Worm (Caenorhabditis elegans) whole organism, young adult: ENCODE results near the gene Y105C5A.26.

Experiments used
- B0261.1 ChIP-seq: sonication (generic microtip); optimal IDR thresholded peaks from 2 replicates; lab custom pipeline; 2016; ENCODE audit warnings: mild to moderate bottlenecking, missing genetic modification characterization, moderate library complexity, missing compliant biosample characterization
- D2030.7 ChIP-seq: fragments of 200-800 bp; sonication (Bioruptor generic); IDR thresholded peaks from 2 replicates; pipeline ENCODE4 v1.3.6; 2022; ENCODE audit warnings: missing genetic modification reagents, missing genetic modification characterization, missing compliant biosample characterization
- F23B12.7 ChIP-seq: sonication (generic microtip); optimal IDR thresholded peaks from 2 replicates; lab custom pipeline; 2017; ENCODE audit warnings: missing genetic modification characterization, mild to moderate bottlenecking, missing compliant biosample characterization, antibody characterized with exemption, moderate library complexity; ENCODE audit not compliant: insufficient read depth
- F33H1.4 ChIP-seq: fragments of 200-800 bp; sonication (Bioruptor generic); IDR thresholded peaks from 2 replicates; pipeline ENCODE4 v1.3.6; 2022; ENCODE audit warnings: missing genetic modification reagents, missing genetic modification characterization, missing compliant biosample characterization
- F49E8.2 ChIP-seq: sonication (generic microtip); optimal IDR thresholded peaks from 3 replicates; lab custom pipeline; 2017; ENCODE audit warnings: missing genetic modification characterization, mild to moderate bottlenecking, missing compliant biosample characterization, antibody characterized with exemption, moderate library complexity; ENCODE audit not compliant: insufficient read depth
- F52B5.7 ChIP-seq: sonication (generic microtip); optimal IDR thresholded peaks from 2 replicates; lab custom pipeline; 2016; ENCODE audit warnings: mild to moderate bottlenecking, missing genetic modification characterization, missing compliant biosample characterization
- K11D2.4 ChIP-seq: fragments of 200-800 bp; sonication (Bioruptor generic); IDR thresholded peaks from 2 replicates; pipeline ENCODE4 v1.3.6; 2022; ENCODE audit warnings: missing genetic modification reagents, missing genetic modification characterization, missing compliant biosample characterization
- K12H6.12 ChIP-seq: fragments of 200-800 bp; sonication (Bioruptor generic); optimal IDR thresholded peaks from 2 replicates; lab custom pipeline; 2018; ENCODE audit warnings: mild to moderate bottlenecking, missing genetic modification characterization, missing compliant biosample characterization
- T07F8.4 ChIP-seq: sonication (generic microtip); optimal IDR thresholded peaks from 2 replicates; lab custom pipeline; 2016; ENCODE audit warnings: mild to moderate bottlenecking, missing genetic modification characterization, moderate library complexity, missing compliant biosample characterization
- Y95B8A.8 ChIP-seq: fragments of 200-800 bp; sonication (Bioruptor generic); IDR thresholded peaks from 2 replicates; pipeline ENCODE4 v1.3.6; 2022; ENCODE audit warnings: missing genetic modification reagents, missing genetic modification characterization, missing compliant biosample characterization
- ZK185.1 ChIP-seq: sonication (generic microtip); optimal IDR thresholded peaks from 2 replicates; lab custom pipeline; 2016; ENCODE audit warnings: mild to moderate bottlenecking, missing genetic modification characterization, missing compliant biosample characterization; ENCODE audit not compliant: poor library complexity, severe bottlenecking
- ama-1 ChIP-seq, 3 experiments: fragments of 150-350 bp in 1 of 3; sonication (generic microtip) in 2 of 3; optimal IDR thresholded peaks; 2 replicates each; lab custom pipeline; 2014 to 2018; ENCODE audit warnings: missing biosample characterization in 2 of 3, missing genetic modification characterization in 2 of 3, missing genetic modification reagents in 2 of 3
- attf-5 ChIP-seq: fragments of 200-800 bp; sonication (Bioruptor generic); optimal IDR thresholded peaks from 2 replicates; lab custom pipeline; 2018; ENCODE audit warnings: mild to moderate bottlenecking, missing genetic modification characterization, missing compliant biosample characterization
- attf-6 ChIP-seq: fragments of 200-800 bp; sonication (Bioruptor generic); IDR thresholded peaks from 2 replicates; pipeline ENCODE4 v1.3.6; 2022; ENCODE audit warnings: missing genetic modification reagents, missing genetic modification characterization, missing compliant biosample characterization
- bed-2 ChIP-seq: fragments of 200-800 bp; sonication (Bioruptor generic); IDR thresholded peaks from 2 replicates; pipeline ENCODE4 v1.3.6; 2022; ENCODE audit warnings: missing genetic modification reagents, missing genetic modification characterization, missing compliant biosample characterization
- cebp-1 ChIP-seq, 2 experiments: fragments of 200-800 bp in 1 of 2; sonication (Bioruptor generic) in 1 of 2; sonication (generic microtip) in 1 of 2; IDR thresholded peaks in 1 of 2; optimal IDR thresholded peaks in 1 of 2; 2 replicates each; pipeline versions ENCODE4 v1.3.6 to Lab custom; 2017 to 2022; ENCODE audit warnings: missing compliant biosample characterization in 2 of 2, missing genetic modification characterization in 2 of 2, mild to moderate bottlenecking in 1 of 2, missing genetic modification reagents in 1 of 2, moderate library complexity in 1 of 2
- ceh-27 ChIP-seq: fragments of 200-800 bp; sonication (Bioruptor generic); optimal IDR thresholded peaks from 2 replicates; lab custom pipeline; 2018; ENCODE audit warnings: mild to moderate bottlenecking, missing genetic modification characterization, moderate library complexity, missing compliant biosample characterization
- ceh-40 ChIP-seq: fragments of 200-800 bp; sonication (Bioruptor generic); IDR thresholded peaks from 2 replicates; pipeline ENCODE4 v1.3.6; 2022; ENCODE audit warnings: missing genetic modification characterization, missing compliant biosample characterization
- chd-7 ChIP-seq: sonication (generic microtip); optimal IDR thresholded peaks from 2 replicates; lab custom pipeline; 2016; ENCODE audit warnings: mild to moderate bottlenecking, missing genetic modification characterization, moderate library complexity, missing compliant biosample characterization
- die-1 ChIP-seq: sonication (generic microtip); optimal IDR thresholded peaks from 2 replicates; lab custom pipeline; 2016; ENCODE audit warnings: missing genotype, mild to moderate bottlenecking, missing genetic modification characterization, missing compliant biosample characterization
- dpl-1 ChIP-seq: fragments of 150-350 bp; optimal IDR thresholded peaks from 2 replicates; lab custom pipeline; 2014; ENCODE audit warnings: missing biosample characterization, missing genetic modification reagents, missing genetic modification characterization
- egl-44 ChIP-seq: fragments of 200-800 bp; sonication (Bioruptor generic); IDR thresholded peaks from 2 replicates; pipeline ENCODE4 v1.3.6; 2022; ENCODE audit warnings: missing genetic modification reagents, missing genetic modification characterization, missing compliant biosample characterization
- egrh-3 ChIP-seq: fragments of 200-800 bp; sonication (Bioruptor generic); IDR thresholded peaks from 2 replicates; pipeline ENCODE4 v1.3.6; 2022; ENCODE audit warnings: missing genetic modification reagents, missing genetic modification characterization, missing compliant biosample characterization
- him-1 ChIP-seq: sonication (generic microtip); optimal IDR thresholded peaks from 2 replicates; lab custom pipeline; 2016; ENCODE audit warnings: missing genotype, missing genetic modification reagents, missing genetic modification characterization, missing compliant biosample characterization
- hlh-12 ChIP-seq: sonication (generic microtip); optimal IDR thresholded peaks from 2 replicates; lab custom pipeline; 2016; ENCODE audit warnings: missing genetic modification characterization, missing compliant biosample characterization
- hmg-1.2 ChIP-seq: fragments of 200-800 bp; sonication (Bioruptor generic); IDR thresholded peaks from 2 replicates; pipeline ENCODE4 v1.3.6; 2022; ENCODE audit warnings: missing genetic modification reagents, missing genetic modification characterization, missing compliant biosample characterization
- let-526 ChIP-seq: fragments of 200-800 bp; sonication (Bioruptor generic); IDR thresholded peaks from 2 replicates; pipeline ENCODE4 v1.3.6; 2022; ENCODE audit warnings: missing genetic modification reagents, missing genetic modification characterization, missing compliant biosample characterization
- let-607 ChIP-seq, 2 experiments: fragments of 200-800 bp in 1 of 2; sonication (Bioruptor generic) in 1 of 2; sonication (generic microtip) in 1 of 2; optimal IDR thresholded peaks; 2 replicates each; lab custom pipeline; 2016 to 2018; ENCODE audit warnings: mild to moderate bottlenecking in 2 of 2, missing compliant biosample characterization in 2 of 2, missing genetic modification characterization in 2 of 2, moderate library complexity in 2 of 2, missing genotype in 1 of 2
- lin-35 ChIP-seq, 3 experiments: fragments of 150-350 bp in 2 of 3; sonication (generic microtip) in 1 of 3; optimal IDR thresholded peaks; 2 replicates each; lab custom pipeline; 2014 to 2018; ENCODE audit warnings: missing biosample characterization in 3 of 3, missing genetic modification characterization in 3 of 3, missing genetic modification reagents in 3 of 3
- lin-40 ChIP-seq: sonication (generic microtip); optimal IDR thresholded peaks from 2 replicates; lab custom pipeline; 2016; ENCODE audit warnings: missing genetic modification characterization, mild to moderate bottlenecking, missing compliant biosample characterization, missing genotype, missing genetic modification reagents
- lin-54 ChIP-seq: fragments of 200-800 bp; sonication (Bioruptor generic); optimal IDR thresholded peaks from 2 replicates; lab custom pipeline; 2018; ENCODE audit warnings: mild to moderate bottlenecking, missing genetic modification characterization, missing compliant biosample characterization
- madf-10 ChIP-seq: sonication (generic microtip); optimal IDR thresholded peaks from 2 replicates; lab custom pipeline; 2016; ENCODE audit warnings: mild to moderate bottlenecking, missing genetic modification characterization, missing compliant biosample characterization
- madf-8 ChIP-seq: fragments of 200-800 bp; sonication (Bioruptor generic); conservative IDR thresholded peaks from 2 replicates; pipeline ENCODE4 v1.3.6; 2022; ENCODE audit warnings: missing genetic modification reagents, missing genetic modification characterization, missing compliant biosample characterization
- nhr-120 ChIP-seq: fragments of 200-800 bp; sonication (Bioruptor generic); IDR thresholded peaks from 2 replicates; pipeline ENCODE4 v1.3.6; 2022; ENCODE audit warnings: missing genetic modification characterization, missing compliant biosample characterization
- nhr-179 ChIP-seq: sonication (generic microtip); optimal IDR thresholded peaks from 2 replicates; lab custom pipeline; 2016; ENCODE audit warnings: mild to moderate bottlenecking, missing genetic modification characterization, missing compliant biosample characterization
- nhr-80 ChIP-seq: sonication (generic microtip); optimal IDR thresholded peaks from 2 replicates; lab custom pipeline; 2016; ENCODE audit warnings: missing genetic modification characterization, missing compliant biosample characterization
- sdz-38 ChIP-seq: sonication (generic microtip); optimal IDR thresholded peaks from 2 replicates; lab custom pipeline; 2016; ENCODE audit warnings: missing genotype, missing genetic modification characterization, missing compliant biosample characterization
- snpc-4 ChIP-seq, 5 experiments: fragments of 150-350 bp in 1 of 5; sonication (generic microtip) in 4 of 5; optimal IDR thresholded peaks; 2 replicates each; lab custom pipeline; 2014 to 2018; ENCODE audit warnings: missing genetic modification characterization in 5 of 5, missing biosample characterization in 3 of 5, antibody characterized with exemption in 2 of 5, mild to moderate bottlenecking in 2 of 5, missing compliant biosample characterization in 2 of 5, missing genotype in 2 of 5, moderate library complexity in 2 of 5, missing genetic modification reagents in 1 of 5
- somi-1 ChIP-seq: fragments of 200-800 bp; sonication (Bioruptor generic); optimal IDR thresholded peaks from 2 replicates; lab custom pipeline; 2018; ENCODE audit warnings: mild to moderate bottlenecking, missing genetic modification characterization, missing compliant biosample characterization
- tbx-9 ChIP-seq: sonication (generic microtip); optimal IDR thresholded peaks from 2 replicates; lab custom pipeline; 2016; ENCODE audit warnings: borderline replicate concordance, missing genetic modification characterization, inconsistent platforms, missing compliant biosample characterization
- zim-3 ChIP-seq: sonication (generic microtip); optimal IDR thresholded peaks from 2 replicates; lab custom pipeline; 2017; ENCODE audit warnings: mild to moderate bottlenecking, missing genetic modification characterization, moderate library complexity, missing compliant biosample characterization
- ztf-6 ChIP-seq: fragments of 200-800 bp; sonication (Bioruptor generic); IDR thresholded peaks from 2 replicates; pipeline ENCODE4 v1.3.6; 2022; ENCODE audit warnings: missing genetic modification reagents, missing genetic modification characterization, missing compliant biosample characterization

Y105C5A.26 gene

ce11 chrIV:15701962-15702361, 20.6 kb upstream of the Y105C5A.26 start:
- TF ChIP-seq sdz-38 (no peak), B0261.1 (tag; lab: Kevin White, UChicago) (no peak), K12H6.12 (no peak), let-607 (tag; optimal IDR thresholded peaks at IDR 0.05; lab: Kevin White, UChicago) (peak in 1 of 2 experiments; percentile 3), F23B12.7 (peak; percentile 10), tbx-9 (tag; lab: Kevin White, UChicago) (no peak), bed-2 (GFP tag; lab: Robert Waterston, UW) (no peak), madf-10 (tag; lab: Kevin White, UChicago) (peak; percentile 45), lin-40 (peak; percentile 13), cebp-1 (GFP tag; IDR thresholded peaks at IDR 0.05; lab: Robert Waterston, UW) (0 out of 2 replicates have a peak, but pooled peaks have one; percentile 18), cebp-1 (tag; optimal IDR thresholded peaks at IDR 0.05; lab: Kevin White, UChicago) (peak; percentile 56), T07F8.4 (tag; lab: Kevin White, UChicago) (no peak), lin-54 (GFP tag; lab: Kevin White, UChicago) (peak; percentile 5), nhr-80 (tag; lab: Kevin White, UChicago) (peak; percentile 64)

- TF ChIP-seq snpc-4 (GFP tag; optimal IDR thresholded peaks at IDR 0.05; lab: Kevin White, UChicago) (no peak), snpc-4 (tag; optimal IDR thresholded peaks at IDR 0.05; lab: Kevin White, UChicago) (peak in 1 of 4 experiments; percentile 14), attf-6 (0 out of 2 replicates have a peak, but pooled peaks have one; percentile 37), F33H1.4 (GFP tag; lab: Robert Waterston, UW) (no peak), die-1 (tag; lab: Kevin White, UChicago) (no peak)
- TF ChIP-seq, all 124 proteins: peak for 2
Observed at ce11 chrIV:15701459-15701858, 20.1 kb upstream of the Y105C5A.26 start.

ce11 chrIV:15696786-15697185, 15.4 kb upstream of the Y105C5A.26 start:
- TF ChIP-seq dpl-1 (no peak), nhr-120 (GFP tag; lab: Robert Waterston, UW) (no peak), hmg-1.2 (GFP tag; lab: Robert Waterston, UW) (peak; percentile 62), cebp-1 (GFP tag; IDR thresholded peaks at IDR 0.05; lab: Robert Waterston, UW) (no peak), cebp-1 (tag; optimal IDR thresholded peaks at IDR 0.05; lab: Kevin White, UChicago) (peak; percentile 65), him-1 (tag; lab: Kevin White, UChicago) (no peak), ceh-40 (GFP tag; lab: Robert Waterston, UW) (no peak), Y95B8A.8 (GFP tag; lab: Robert Waterston, UW) (no peak), K11D2.4 (GFP tag; lab: Robert Waterston, UW) (0 out of 2 replicates have a peak, but pooled peaks have one; percentile 46), zim-3 (tag; lab: Kevin White, UChicago) (no peak), lin-35 (GFP tag; optimal IDR thresholded peaks at IDR 0.05; lab: Kevin White, UChicago) (peak in 1 of 3 experiments; percentile 50), B0261.1 (tag; lab: Kevin White, UChicago) (no peak), F49E8.2 (tag; lab: Kevin White, UChicago) (no peak), ceh-27 (GFP tag; lab: Kevin White, UChicago) (no peak), tbx-9 (tag; lab: Kevin White, UChicago) (no peak), somi-1 (peak; percentile 23), K12H6.12 (peak; percentile 88), sdz-38 (no peak), ama-1 (optimal IDR thresholded peaks at IDR 0.05; lab: Kevin White, UChicago) (no peak), ama-1 (GFP tag; optimal IDR thresholded peaks at IDR 0.05; lab: Kevin White, UChicago) (no peak), egl-44 (no peak), hlh-12 (no peak), let-607 (tag; optimal IDR thresholded peaks at IDR 0.05; lab: Kevin White, UChicago) (no peak), attf-5 (GFP tag; lab: Kevin White, UChicago) (peak; percentile 67), ZK185.1 (tag; lab: Kevin White, UChicago) (no peak), madf-8 (no peak), let-526 (GFP tag; lab: Robert Waterston, UW) (no peak), lin-40 (peak; percentile 48), ztf-6 (GFP tag; lab: Robert Waterston, UW) (no peak), D2030.7 (GFP tag; lab: Robert Waterston, UW) (no peak), F52B5.7 (tag; lab: Kevin White, UChicago) (no peak), egrh-3 (0 out of 2 replicates have a peak, but pooled peaks have one; percentile 8), nhr-179 (tag; lab: Kevin White, UChicago) (no peak), chd-7 (tag; lab: Kevin White, UChicago) (peak; percentile 24)
